Fruit fly (Drosophila melanogaster) whole organism, pupa: ENCODE measurements around the gene shv.

ENCODE experiments used
- CG10348 ChIP-seq: fragments of 200-800 bp; sonication (Bioruptor generic); IDR thresholded peaks from 2 replicates; pipeline ENCODE4 v1.3.6; 2022; ENCODE audit warnings: missing biosample characterization, missing genetic modification characterization
- CG12605 ChIP-seq: fragments of 200-800 bp; sonication (Bioruptor generic); IDR thresholded peaks from 2 replicates; pipeline ENCODE4 v1.3.6; 2022; ENCODE audit warnings: missing biosample characterization, missing genetic modification characterization
- CG13204 ChIP-seq: fragments of 200-800 bp; sonication (Bioruptor generic); optimal IDR thresholded peaks from 2 replicates; lab custom pipeline; 2018; ENCODE audit warnings: missing biosample characterization, mild to moderate bottlenecking, missing genetic modification characterization, moderate library complexity
- CG14655 ChIP-seq: fragments of 200-800 bp; sonication (Bioruptor generic); optimal IDR thresholded peaks from 3 replicates; lab custom pipeline; 2017; ENCODE audit warnings: mild to moderate bottlenecking, missing biosample characterization, missing genetic modification reagents, missing genetic modification characterization
- CG15710 ChIP-seq: fragments of 200-800 bp; sonication (Bioruptor generic); optimal IDR thresholded peaks from 2 replicates; lab custom pipeline; 2018; ENCODE audit warnings: missing biosample characterization, mild to moderate bottlenecking, missing genetic modification characterization, moderate library complexity
- CG17806 ChIP-seq: fragments of 200-800 bp; sonication (Bioruptor generic); optimal IDR thresholded peaks from 2 replicates; lab custom pipeline; 2018; ENCODE audit warnings: missing biosample characterization, mild to moderate bottlenecking, missing genetic modification characterization, moderate library complexity
- CG32121 ChIP-seq: fragments of 200-800 bp; sonication (Bioruptor generic); IDR thresholded peaks from 2 replicates; pipeline ENCODE4 v1.3.6; 2022; ENCODE audit warnings: missing biosample characterization, missing genetic modification characterization
- CG34367 ChIP-seq: fragments of 200-800 bp; sonication (Bioruptor generic); optimal IDR thresholded peaks from 2 replicates; lab custom pipeline; 2018; ENCODE audit warnings: missing biosample characterization, mild to moderate bottlenecking, missing genetic modification characterization
- CG4496 ChIP-seq: fragments of 200-800 bp; sonication (Bioruptor generic); IDR thresholded peaks from 3 replicates; pipeline ENCODE4 v1.3.6; 2022; ENCODE audit warnings: missing biosample characterization, missing genetic modification characterization
- CG8159 ChIP-seq: fragments of 200-800 bp; sonication (Bioruptor generic); optimal IDR thresholded peaks from 3 replicates; lab custom pipeline; 2018; ENCODE audit warnings: missing biosample characterization, mild to moderate bottlenecking, missing genetic modification characterization, moderate library complexity
- CG8301 ChIP-seq: fragments of 200-800 bp; sonication (Bioruptor generic); optimal IDR thresholded peaks from 2 replicates; lab custom pipeline; 2018; ENCODE audit warnings: missing biosample characterization, mild to moderate bottlenecking, missing genetic modification characterization
- CG9948 ChIP-seq: fragments of 200-800 bp; sonication (Bioruptor generic); optimal IDR thresholded peaks from 2 replicates; lab custom pipeline; 2018; ENCODE audit warnings: missing biosample characterization, mild to moderate bottlenecking, missing genetic modification characterization, moderate library complexity
- D1 ChIP-seq: fragments of 200-800 bp; sonication (Bioruptor generic); optimal IDR thresholded peaks from 2 replicates; lab custom pipeline; 2018; ENCODE audit warnings: missing biosample characterization, mild to moderate bottlenecking, missing genetic modification characterization, moderate library complexity
- EcR ChIP-seq: fragments of 200-800 bp; sonication (Bioruptor generic); optimal IDR thresholded peaks from 3 replicates; lab custom pipeline; 2019; ENCODE audit warnings: missing biosample characterization, missing genetic modification characterization, mild to moderate bottlenecking, moderate library complexity, missing genetic modification reagents
- Ets98B ChIP-seq: fragments of 200-800 bp; sonication (Bioruptor generic); IDR thresholded peaks from 2 replicates; pipeline ENCODE4 v1.3.6; 2022; ENCODE audit warnings: missing biosample characterization, missing genetic modification characterization
- Pif1A ChIP-seq: fragments of 200-800 bp; sonication (Bioruptor generic); optimal IDR thresholded peaks from 3 replicates; lab custom pipeline; 2016; ENCODE audit warnings: missing biosample characterization, missing genetic modification characterization
- Pif1B ChIP-seq: fragments of 200-800 bp; sonication (Bioruptor generic); optimal IDR thresholded peaks from 3 replicates; lab custom pipeline; 2016; ENCODE audit warnings: missing biosample characterization, missing genetic modification characterization
- Snoo ChIP-seq: fragments of 200-800 bp; sonication (Bioruptor generic); optimal IDR thresholded peaks from 3 replicates; lab custom pipeline; 2017; ENCODE audit warnings: missing biosample characterization, mild to moderate bottlenecking, missing genetic modification characterization, inconsistent platforms
- fd96Ca ChIP-seq: fragments of 200-800 bp; sonication (Bioruptor generic); IDR thresholded peaks from 3 replicates; pipeline ENCODE4 v1.3.6; 2022; ENCODE audit warnings: missing biosample characterization, missing genetic modification characterization
- gl ChIP-seq: fragments of 200-800 bp; sonication (Bioruptor generic); optimal IDR thresholded peaks from 2 replicates; lab custom pipeline; 2018; ENCODE audit warnings: missing biosample characterization, mild to moderate bottlenecking, missing genetic modification characterization
- rn ChIP-seq: fragments of 200-800 bp; sonication (Bioruptor generic); IDR thresholded peaks from 2 replicates; pipeline ENCODE4 v1.3.6; 2022; ENCODE audit warnings: missing biosample characterization, missing genetic modification characterization

Gene shv

dm6 chr2L:483347-484280 lies 30.7 kb downstream of the shv start:
- TF ChIP-seq CG12605 (GFP tag; lab: Robert Waterston, UW) (no peak), CG15710 (tag; lab: Kevin White, UChicago) (peak; percentile 41), CG8159 (peak; percentile 33), CG14655 (GFP tag; lab: Kevin White, UChicago) (peak; percentile 42), Pif1B (no peak), Pif1A (no peak), Snoo (tag; lab: Kevin White, UChicago) (no peak), CG13204 (GFP tag; lab: Kevin White, UChicago) (no peak), gl (tag; lab: Kevin White, UChicago) (no peak), CG10348 (GFP tag; lab: Robert Waterston, UW) (no peak), EcR (GFP tag; lab: Kevin White, UChicago) (peak; percentile 94), CG9948 (tag; lab: Kevin White, UChicago) (no peak)

- TF ChIP-seq CG12605 (GFP tag; lab: Robert Waterston, UW) (no peak), fd96Ca (GFP tag; lab: Robert Waterston, UW) (no peak), Pif1A (peak; percentile 15), CG13204 (GFP tag; lab: Kevin White, UChicago) (peak; percentile 30), CG10348 (GFP tag; lab: Robert Waterston, UW) (no peak), EcR (GFP tag; lab: Kevin White, UChicago) (peak; percentile 81), CG4496 (GFP tag; lab: Robert Waterston, UW) (peak; percentile 12; the same call in 1 of the 3 replicates)
Measured at dm6 chr2L:484281-484943, 31.5 kb downstream of the shv start.

- TF ChIP-seq rn (GFP tag; lab: Robert Waterston, UW), result no peak
- no peak for TF ChIP-seq Ets98B (GFP tag; lab: Robert Waterston, UW)
- peak; percentile 97 for TF ChIP-seq EcR (GFP tag; lab: Kevin White, UChicago)
- TF ChIP-seq CG15710 (tag; lab: Kevin White, UChicago), result no peak
- TF ChIP-seq CG8301 (tag; lab: Kevin White, UChicago), result no peak
- no peak for TF ChIP-seq CG14655 (GFP tag; lab: Kevin White, UChicago)
- TF ChIP-seq CG9948 (tag; lab: Kevin White, UChicago), result no peak
- TF ChIP-seq CG4496 (GFP tag; lab: Robert Waterston, UW), result no peak
Measured at dm6 chr2L:485127-485824, 32.4 kb downstream of the shv start.

dm6 chr2L:485825-486240 lies 32.9 kb downstream of the shv start:
- TF ChIP-seq Ets98B (GFP tag; lab: Robert Waterston, UW) (peak; percentile 80), CG8159 (peak; percentile 55), Pif1B (peak; percentile 87), Snoo (tag; lab: Kevin White, UChicago) (peak; percentile 86), CG12605 (GFP tag; lab: Robert Waterston, UW) (peak; percentile 48), D1 (tag; lab: Kevin White, UChicago) (no peak), CG4496 (GFP tag; lab: Robert Waterston, UW) (peak; percentile 88), CG34367 (tag; lab: Kevin White, UChicago) (peak; percentile 70), Pif1A (peak; percentile 92), CG14655 (GFP tag; lab: Kevin White, UChicago) (peak; percentile 66), gl (tag; lab: Kevin White, UChicago) (peak; percentile 89), CG10348 (GFP tag; lab: Robert Waterston, UW) (no peak), rn (GFP tag; lab: Robert Waterston, UW) (0 out of 2 replicates have a peak, but pooled peaks have one; percentile 28), CG17806 (peak; percentile 43), CG9948 (tag; lab: Kevin White, UChicago) (peak; percentile 12), CG15710 (tag; lab: Kevin White, UChicago) (peak; percentile 49), CG8301 (tag; lab: Kevin White, UChicago) (peak; percentile 52), fd96Ca (GFP tag; lab: Robert Waterston, UW) (peak; percentile 76), CG13204 (GFP tag; lab: Kevin White, UChicago) (peak; percentile 92), CG32121 (GFP tag; lab: Robert Waterston, UW) (peak; percentile 77; the same call in 1 of the 2 replicates), EcR (GFP tag; lab: Kevin White, UChicago) (peak; percentile 90)

dm6 chr2L:487171-487570 lies 34.3 kb downstream of the shv start:
- TF ChIP-seq CG32121 (GFP tag; lab: Robert Waterston, UW) (no peak), EcR (GFP tag; lab: Kevin White, UChicago) (peak; percentile 54)
